Fruit fly (Drosophila melanogaster) whole organism, embryonic: ENCODE measurements around the gene CG43680.

Experiments used
- ATbp ChIP-seq: fragments of 200-800 bp; sonication (Bioruptor generic); optimal IDR thresholded peaks from 2 replicates; lab custom pipeline; 2017; ENCODE audit warnings: missing biosample characterization, mild to moderate bottlenecking, missing genetic modification characterization, missing genetic modification reagents
- Ada2b ChIP-seq: fragments of 200-800 bp; sonication (Bioruptor generic); IDR thresholded peaks from 2 replicates; pipeline ENCODE4 v1.3.6; 2022; ENCODE audit warnings: missing biosample characterization, missing genetic modification characterization
- BtbVII ChIP-seq: fragments of 200-800 bp; sonication (Bioruptor generic); optimal IDR thresholded peaks from 3 replicates; lab custom pipeline; 2017; ENCODE audit warnings: missing biosample characterization, mild to moderate bottlenecking, missing genetic modification characterization
- CG10565 ChIP-seq: fragments of 200-800 bp; sonication (Bioruptor generic); optimal IDR thresholded peaks from 3 replicates; lab custom pipeline; 2016; ENCODE audit warnings: missing biosample characterization, mild to moderate bottlenecking, missing genetic modification characterization
- CG1233 ChIP-seq: fragments of 200-800 bp; sonication (Bioruptor generic); optimal IDR thresholded peaks from 4 replicates; lab custom pipeline; 2018; ENCODE audit warnings: missing biosample characterization, mild to moderate bottlenecking, missing genetic modification characterization
- CG14667 ChIP-seq: fragments of 200-800 bp; sonication (Bioruptor generic); IDR thresholded peaks from 2 replicates; pipeline ENCODE4 v1.3.6; 2022; ENCODE audit warnings: missing biosample characterization, missing genetic modification characterization
- CG15479 ChIP-seq: fragments of 200-800 bp; sonication (Bioruptor generic); optimal IDR thresholded peaks from 3 replicates; lab custom pipeline; 2019; ENCODE audit warnings: missing biosample characterization, mild to moderate bottlenecking, missing genetic modification characterization, moderate library complexity
- CG18011 ChIP-seq: fragments of 200-800 bp; sonication (Bioruptor generic); optimal IDR thresholded peaks from 2 replicates; lab custom pipeline; 2017; ENCODE audit warnings: missing biosample characterization, missing genetic modification characterization, mild to moderate bottlenecking, moderate library complexity, missing genotype
- CG18619 ChIP-seq: fragments of 200-800 bp; sonication (Bioruptor generic); optimal IDR thresholded peaks from 3 replicates; lab custom pipeline; 2017; ENCODE audit warnings: missing biosample characterization, mild to moderate bottlenecking, missing genetic modification characterization
- CG6683 ChIP-seq: fragments of 200-800 bp; sonication (Bioruptor generic); optimal IDR thresholded peaks from 2 replicates; lab custom pipeline; 2017; ENCODE audit warnings: missing biosample characterization, mild to moderate bottlenecking, missing genetic modification characterization, missing genetic modification reagents
- CG7786 ChIP-seq: fragments of 200-800 bp; sonication (Bioruptor generic); optimal IDR thresholded peaks from 2 replicates; lab custom pipeline; 2016; ENCODE audit warnings: missing biosample characterization, missing genetic modification characterization
- CG9437 ChIP-seq: fragments of 200-800 bp; sonication (Bioruptor generic); optimal IDR thresholded peaks from 2 replicates; lab custom pipeline; 2018; ENCODE audit warnings: missing biosample characterization, mild to moderate bottlenecking, missing genetic modification characterization
- Chrac-16 ChIP-seq: fragments of 200-800 bp; sonication (Bioruptor generic); optimal IDR thresholded peaks from 3 replicates; lab custom pipeline; 2016; ENCODE audit warnings: missing biosample characterization, missing genetic modification characterization
- D ChIP-seq, 2 experiments: fragments of 200-800 bp in 1 of 2; fragments of >200 bp in 1 of 2; sonication (Bioruptor generic) in 1 of 2; optimal IDR thresholded peaks; 2 replicates in 1 of 2; 3 replicates in 1 of 2; lab custom pipeline; 2017; ENCODE audit warnings: mild to moderate bottlenecking in 1 of 2, missing biosample characterization in 1 of 2, missing genetic modification characterization in 1 of 2, missing genetic modification reagents in 1 of 2
- Dbx ChIP-seq: fragments of 200-800 bp; sonication (Bioruptor generic); IDR thresholded peaks from 3 replicates; pipeline ENCODE4 v1.3.6; 2022; ENCODE audit warnings: missing biosample characterization, missing genetic modification characterization
- Dek ChIP-seq: fragments of 200-800 bp; sonication (Bioruptor generic); optimal IDR thresholded peaks from 3 replicates; lab custom pipeline; 2019; ENCODE audit warnings: missing biosample characterization, mild to moderate bottlenecking, missing genetic modification characterization, moderate library complexity
- Dfd ChIP-seq, 2 experiments: fragments of >200 bp; optimal IDR thresholded peaks; 2 replicates each; lab custom pipeline; 2017; ENCODE audit warnings: missing biosample characterization in 2 of 2, missing genetic modification characterization in 2 of 2
- HLH3B ChIP-seq: fragments of 200-800 bp; sonication (Bioruptor generic); IDR thresholded peaks from 2 replicates; pipeline ENCODE4 v1.3.6; 2022; ENCODE audit warnings: missing biosample characterization, missing genetic modification characterization
- HmgD ChIP-seq: fragments of 200-800 bp; sonication (Bioruptor generic); optimal IDR thresholded peaks from 3 replicates; lab custom pipeline; 2016; ENCODE audit warnings: missing biosample characterization, missing genetic modification characterization
- Hmr ChIP-seq: fragments of 200-800 bp; sonication (Bioruptor generic); optimal IDR thresholded peaks from 3 replicates; lab custom pipeline; 2017; ENCODE audit warnings: mild to moderate bottlenecking, missing biosample characterization, missing genetic modification reagents, missing genetic modification characterization
- Hr51 ChIP-seq, 2 experiments: fragments of 200-800 bp; sonication (Bioruptor generic); optimal IDR thresholded peaks; 2 replicates in 1 of 2; 3 replicates in 1 of 2; lab custom pipeline; 2016 to 2018; ENCODE audit warnings: missing biosample characterization in 2 of 2, missing genetic modification characterization in 2 of 2, mild to moderate bottlenecking in 1 of 2, moderate library complexity in 1 of 2
- MBD-R2 ChIP-seq: fragments of 200-800 bp; sonication (Bioruptor generic); IDR thresholded peaks from 2 replicates; pipeline ENCODE4 v1.3.6; 2022; ENCODE audit warnings: missing biosample characterization, missing genetic modification characterization
- Mes4 ChIP-seq: fragments of 200-800 bp; sonication (Bioruptor generic); optimal IDR thresholded peaks from 2 replicates; lab custom pipeline; 2016; ENCODE audit warnings: missing biosample characterization, missing genetic modification characterization
- Nf-YA ChIP-seq: fragments of 200-800 bp; sonication (Bioruptor generic); IDR thresholded peaks from 2 replicates; pipeline ENCODE4 v1.3.6; 2022; ENCODE audit warnings: missing biosample characterization, missing genetic modification characterization
- Sry-β ChIP-seq: fragments of 200-800 bp; sonication (Bioruptor generic); optimal IDR thresholded peaks from 2 replicates; lab custom pipeline; 2018; ENCODE audit warnings: missing biosample characterization, mild to moderate bottlenecking, missing genetic modification characterization, moderate library complexity
- Xbp1 ChIP-seq: fragments of 200-800 bp; sonication (Bioruptor generic); optimal IDR thresholded peaks from 3 replicates; lab custom pipeline; 2016; ENCODE audit warnings: missing biosample characterization, mild to moderate bottlenecking, missing genetic modification characterization
- ato ChIP-seq: fragments of 200-800 bp; sonication (Bioruptor generic); IDR thresholded peaks from 2 replicates; pipeline ENCODE4 v1.3.6; 2022; ENCODE audit warnings: missing biosample characterization, missing genetic modification characterization; ENCODE audit not compliant: partially characterized antibody
- cad ChIP-seq: fragments of >200 bp; optimal IDR thresholded peaks from 2 replicates; lab custom pipeline; 2017; ENCODE audit warnings: missing biosample characterization, missing genetic modification characterization
- caup ChIP-seq: fragments of 200-800 bp; sonication (Bioruptor generic); optimal IDR thresholded peaks from 3 replicates; lab custom pipeline; 2017; ENCODE audit warnings: missing biosample characterization, mild to moderate bottlenecking, missing genetic modification characterization, moderate library complexity; ENCODE audit not compliant: severe bottlenecking
- chm ChIP-seq: fragments of 200-800 bp; sonication (Bioruptor generic); IDR thresholded peaks from 2 replicates; pipeline ENCODE4 v1.3.6; 2022; ENCODE audit warnings: missing biosample characterization, missing genetic modification characterization
- ci ChIP-seq: fragments of 200-800 bp; sonication (Bioruptor generic); IDR thresholded peaks from 3 replicates; pipeline ENCODE4 v1.3.6; 2022; ENCODE audit warnings: missing biosample characterization, missing genetic modification characterization
- ems ChIP-seq: fragments of 200-800 bp; sonication (Bioruptor generic); optimal IDR thresholded peaks from 3 replicates; lab custom pipeline; 2016; ENCODE audit warnings: missing biosample characterization, missing genetic modification characterization
- en ChIP-seq: fragments of 200-800 bp; sonication (Bioruptor generic); optimal IDR thresholded peaks from 2 replicates; lab custom pipeline; 2016; ENCODE audit warnings: missing biosample characterization, missing genetic modification characterization
- fru ChIP-seq: fragments of >200 bp; optimal IDR thresholded peaks from 2 replicates; lab custom pipeline; 2017
- gem ChIP-seq: fragments of 200-800 bp; sonication (Bioruptor generic); optimal IDR thresholded peaks from 2 replicates; lab custom pipeline; 2019; ENCODE audit warnings: missing biosample characterization, mild to moderate bottlenecking, missing genetic modification characterization, moderate library complexity
- ham ChIP-seq: fragments of 200-800 bp; sonication (Bioruptor generic); IDR thresholded peaks from 2 replicates; pipeline ENCODE4 v1.3.6; 2022; ENCODE audit warnings: missing biosample characterization, missing genetic modification characterization
- her ChIP-seq: fragments of 200-800 bp; sonication (Bioruptor generic); optimal IDR thresholded peaks from 2 replicates; lab custom pipeline; 2016; ENCODE audit warnings: missing biosample characterization, missing genetic modification characterization
- inv ChIP-seq: fragments of 200-800 bp; sonication (Bioruptor generic); IDR thresholded peaks from 2 replicates; pipeline ENCODE4 v1.3.6; 2022; ENCODE audit warnings: missing biosample characterization, missing genetic modification characterization; ENCODE audit not compliant: partially characterized antibody
- jumu ChIP-seq: fragments of 200-800 bp; sonication (Bioruptor generic); optimal IDR thresholded peaks from 3 replicates; lab custom pipeline; 2016; ENCODE audit warnings: missing biosample characterization, missing genetic modification characterization
- lbe ChIP-seq: fragments of 200-800 bp; sonication (Bioruptor generic); optimal IDR thresholded peaks from 2 replicates; lab custom pipeline; 2016; ENCODE audit warnings: missing biosample characterization, mild to moderate bottlenecking, missing genetic modification characterization
- pita ChIP-seq: fragments of 200-800 bp; sonication (Bioruptor generic); optimal IDR thresholded peaks from 2 replicates; lab custom pipeline; 2017; ENCODE audit warnings: missing biosample characterization, mild to moderate bottlenecking, missing genetic modification characterization
- sim ChIP-seq: fragments of 200-800 bp; sonication (Bioruptor generic); IDR thresholded peaks from 2 replicates; pipeline ENCODE4 v1.3.6; 2022; ENCODE audit warnings: missing biosample characterization, missing genetic modification characterization
- sima ChIP-seq: fragments of 200-800 bp; sonication (Bioruptor generic); optimal IDR thresholded peaks from 2 replicates; lab custom pipeline; 2016; ENCODE audit warnings: missing biosample characterization, missing genetic modification characterization
- sisA ChIP-seq: fragments of 200-800 bp; sonication (Bioruptor generic); IDR thresholded peaks from 2 replicates; pipeline ENCODE4 v1.3.6; 2022; ENCODE audit warnings: missing biosample characterization, missing genetic modification characterization
- tll ChIP-seq, 2 experiments: fragments of 200-800 bp in 1 of 2; fragments of >200 bp in 1 of 2; sonication (Bioruptor generic) in 1 of 2; optimal IDR thresholded peaks; 2 replicates each; lab custom pipeline; 2017 to 2019; ENCODE audit warnings: missing biosample characterization in 2 of 2, missing genetic modification characterization in 2 of 2, mild to moderate bottlenecking in 1 of 2, moderate library complexity in 1 of 2
- vvl ChIP-seq: fragments of 200-800 bp; sonication (Bioruptor generic); IDR thresholded peaks from 2 replicates; pipeline ENCODE4 v1.3.6; 2022; ENCODE audit warnings: missing biosample characterization, missing genetic modification characterization
- wor ChIP-seq: fragments of 200-800 bp; sonication (Bioruptor generic); IDR thresholded peaks from 2 replicates; pipeline ENCODE4 v1.3.6; 2022; ENCODE audit warnings: missing biosample characterization, missing genetic modification characterization

CG43680 gene

dm6 chr3L:15043874-15044336 is 9.2 kb downstream of the CG43680 start, which contains the start of gene ind (continued):
- no peak for TF ChIP-seq ems (GFP tag; lab: Kevin White, UChicago)
- no peak for TF ChIP-seq Hr51 (GFP tag; optimal IDR thresholded peaks at IDR 0.05; lab: Kevin White, UChicago)
- TF ChIP-seq ci: no peak
- TF ChIP-seq caup (GFP tag; lab: Kevin White, UChicago): no peak
- TF ChIP-seq Ada2b (GFP tag; lab: Robert Waterston, UW): no peak
- TF ChIP-seq ato: no peak
- TF ChIP-seq CG10565 (GFP tag; lab: Kevin White, UChicago): no peak
- TF ChIP-seq HLH3B: no peak
- TF ChIP-seq ham (GFP tag; lab: Robert Waterston, UW): no peak
- TF ChIP-seq Hmr (GFP tag; lab: Kevin White, UChicago): no peak
- no peak for TF ChIP-seq CG7786 (GFP tag; lab: Kevin White, UChicago)
- no peak for TF ChIP-seq Xbp1 (GFP tag; lab: Kevin White, UChicago)
- TF ChIP-seq fru (lab: Kevin White, UChicago): no peak
- TF ChIP-seq Sry-β: no peak
- TF ChIP-seq pita (GFP tag; lab: Kevin White, UChicago): no peak
- TF ChIP-seq CG18619 (GFP tag; lab: Kevin White, UChicago): no peak
- TF ChIP-seq CG1233 (GFP tag; lab: Kevin White, UChicago): no peak
- no peak for TF ChIP-seq CG18011
- TF ChIP-seq, all 482 proteins: peak for 17

DNA sequence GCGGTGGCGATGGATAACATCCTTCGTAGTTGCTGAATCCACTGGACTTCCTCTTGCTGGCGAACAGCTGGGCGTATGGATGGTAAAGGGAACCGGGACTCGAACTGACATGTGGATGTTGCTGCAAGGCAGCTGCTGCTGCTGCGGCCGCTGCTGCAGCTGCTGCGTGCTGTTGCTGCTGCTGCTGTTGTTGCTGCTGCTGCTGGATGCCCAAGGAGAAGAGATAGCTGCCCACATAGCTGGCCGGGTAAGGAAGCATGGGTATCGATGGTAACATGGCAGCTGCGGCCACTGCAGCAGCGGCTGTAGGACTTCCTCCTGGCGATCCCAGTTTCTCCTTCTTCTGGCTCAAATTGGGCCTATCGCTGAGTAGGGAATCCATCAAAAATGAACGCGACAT is 9.7 kb downstream of the CG43680 start:
- TF ChIP-seq Dfd (GFP tag; optimal IDR thresholded peaks at IDR 0.05; lab: Kevin White, UChicago): peak in 1 of 2 experiments; percentile 69
- TF ChIP-seq jumu: no peak

- TF ChIP-seq CG6683 (GFP tag; lab: Kevin White, UChicago): no peak
- TF ChIP-seq MBD-R2 (GFP tag; lab: Robert Waterston, UW): no peak
- TF ChIP-seq Nf-YA (GFP tag; lab: Robert Waterston, UW): no peak
- no peak for TF ChIP-seq lbe (GFP tag; lab: Kevin White, UChicago)
- TF ChIP-seq CG9437: no peak
- no peak for TF ChIP-seq CG14667 (GFP tag; lab: Robert Waterston, UW)
- TF ChIP-seq en (GFP tag; lab: Kevin White, UChicago): no peak
Observed at dm6 chr3L:15042470-15042869, 10.7 kb downstream of the CG43680 start, which contains the start of gene Rpn12R. TSS of gene Rpn12R (minus strand) at chr3L:15042570.

- no peak for TF ChIP-seq CG1233 (GFP tag; lab: Kevin White, UChicago)
- TF ChIP-seq sisA (GFP tag; lab: Robert Waterston, UW): no peak
- no peak for TF ChIP-seq her (GFP tag; lab: Kevin White, UChicago)
- TF ChIP-seq tll (GFP tag; optimal IDR thresholded peaks at IDR 0.05; lab: Kevin White, UChicago): peak in 1 of 2 experiments; percentile 68
- no peak for TF ChIP-seq sim
- no peak for TF ChIP-seq Chrac-16 (GFP tag; lab: Kevin White, UChicago)
- no peak for TF ChIP-seq HmgD (GFP tag; lab: Kevin White, UChicago)
- TF ChIP-seq ATbp: no peak
- TF ChIP-seq sima (GFP tag; lab: Kevin White, UChicago): no peak
- TF ChIP-seq chm (GFP tag; lab: Robert Waterston, UW): no peak
- no peak for TF ChIP-seq vvl (GFP tag; lab: Robert Waterston, UW)
- TF ChIP-seq BtbVII: no peak
- no peak for TF ChIP-seq Dbx (GFP tag; lab: Robert Waterston, UW)
- no peak for TF ChIP-seq inv (GFP tag; lab: Robert Waterston, UW)
- peak; percentile 61 for TF ChIP-seq cad (GFP tag; lab: Kevin White, UChicago)
- peak; percentile 1 for TF ChIP-seq D (optimal IDR thresholded peaks at IDR 0.05; lab: Kevin White, UChicago)
- no peak for TF ChIP-seq D (GFP tag; optimal IDR thresholded peaks at IDR 0.05; lab: Kevin White, UChicago)
- TF ChIP-seq Mes4 (GFP tag; lab: Kevin White, UChicago): no peak
- peak; percentile 93 for TF ChIP-seq CG15479 (GFP tag; lab: Kevin White, UChicago)
- TF ChIP-seq gem (tag; lab: Kevin White, UChicago): no peak
- no peak for TF ChIP-seq wor (GFP tag; lab: Robert Waterston, UW)
- TF ChIP-seq Dek: no peak
Observed at dm6 chr3L:15040329-15040886, 12.7 kb downstream of the CG43680 start.
